Worm (Caenorhabditis elegans) whole organism, young adult: ENCODE results near the gene clec-245.
"Not testable (repeated sequence)": the region's sequence is repeated elsewhere in the genome, so short reads cannot be mapped to it uniquely, and the experiment has no call there.

Source experiments
- attf-3 ChIP-seq: fragments of 200-800 bp; sonication (Bioruptor generic); conservative IDR thresholded peaks from 2 replicates; pipeline ENCODE4 v1.3.6; 2022; ENCODE audit warnings: missing genetic modification reagents, missing genetic modification characterization, missing compliant biosample characterization
- egl-44 ChIP-seq: fragments of 200-800 bp; sonication (Bioruptor generic); IDR thresholded peaks from 2 replicates; pipeline ENCODE4 v1.3.6; 2022; ENCODE audit warnings: missing genetic modification reagents, missing genetic modification characterization, missing compliant biosample characterization
- nhr-120 ChIP-seq: fragments of 200-800 bp; sonication (Bioruptor generic); IDR thresholded peaks from 2 replicates; pipeline ENCODE4 v1.3.6; 2022; ENCODE audit warnings: missing genetic modification characterization, missing compliant biosample characterization
- unc-130 ChIP-seq: sonication (generic microtip); optimal IDR thresholded peaks from 2 replicates; lab custom pipeline; 2016; ENCODE audit warnings: missing genetic modification reagents, missing genetic modification characterization, missing compliant biosample characterization
- zim-3 ChIP-seq: sonication (generic microtip); optimal IDR thresholded peaks from 2 replicates; lab custom pipeline; 2017; ENCODE audit warnings: mild to moderate bottlenecking, missing genetic modification characterization, moderate library complexity, missing compliant biosample characterization

DNA sequence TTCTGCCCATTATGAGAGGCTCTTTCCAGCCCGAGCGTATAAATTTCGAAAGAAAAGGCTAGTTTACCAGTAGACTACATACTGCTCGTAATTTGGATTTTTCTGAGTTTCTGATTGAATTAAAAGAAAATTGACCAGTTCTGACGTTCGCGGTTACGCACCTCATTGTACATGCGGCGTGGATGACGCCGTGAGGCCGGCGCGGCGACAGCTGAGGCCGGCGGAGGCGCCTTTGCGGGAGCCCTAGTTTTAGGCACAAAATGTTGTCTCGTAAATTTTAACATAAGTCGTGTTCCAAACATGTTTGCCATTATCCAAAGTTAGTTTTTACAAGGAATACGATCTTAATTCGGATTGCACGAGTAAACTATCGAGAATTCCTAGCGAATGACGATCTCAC, 28.6 kb upstream of the clec-245 start, which contains the start of gene F16H6.9:
- not testable (repeated sequence) for TF ChIP-seq attf-3; unc-130 (GFP tag; lab: Kevin White, UChicago); zim-3; egl-44; nhr-120 (GFP tag; lab: Robert Waterston, UW)
